Fruit fly (Drosophila melanogaster) whole organism, embryonic: ENCODE results near the gene tank.

Source experiments
- Awh ChIP-seq: fragments of 200-800 bp; sonication (Bioruptor generic); IDR thresholded peaks from 2 replicates; pipeline ENCODE4, ENCODE4 v1.3.6; 2022; ENCODE audit warnings: missing biosample characterization, missing genetic modification characterization
- B-H2 ChIP-seq: fragments of 200-800 bp; sonication (Bioruptor generic); optimal IDR thresholded peaks from 2 replicates; lab custom pipeline; 2018; ENCODE audit warnings: missing biosample characterization, mild to moderate bottlenecking, missing genetic modification characterization
- Bgb ChIP-seq: fragments of 200-800 bp; sonication (Bioruptor generic); IDR thresholded peaks from 2 replicates; pipeline ENCODE4 v1.3.6; 2022; ENCODE audit warnings: missing biosample characterization, missing genetic modification characterization; ENCODE audit not compliant: partially characterized antibody
- Blimp-1 ChIP-seq: fragments of 200-800 bp; sonication (Bioruptor generic); optimal IDR thresholded peaks from 3 replicates; lab custom pipeline; 2018; ENCODE audit warnings: missing biosample characterization, missing genetic modification characterization, mild to moderate bottlenecking, moderate library complexity, missing genetic modification reagents
- C15 ChIP-seq: fragments of 200-800 bp; sonication (Bioruptor generic); IDR thresholded peaks from 3 replicates; pipeline ENCODE4 v1.3.6; 2022; ENCODE audit warnings: missing biosample characterization, missing genetic modification characterization
- CG11504 ChIP-seq: fragments of 200-800 bp; sonication (Bioruptor generic); optimal IDR thresholded peaks from 3 replicates; lab custom pipeline; 2019; ENCODE audit warnings: missing biosample characterization, mild to moderate bottlenecking, missing genetic modification characterization, moderate library complexity
- CG12071 ChIP-seq: fragments of 200-800 bp; sonication (Bioruptor generic); optimal IDR thresholded peaks from 3 replicates; lab custom pipeline; 2018; ENCODE audit warnings: missing biosample characterization, mild to moderate bottlenecking, missing genetic modification characterization
- CG15696 ChIP-seq: fragments of 200-800 bp; sonication (Bioruptor generic); optimal IDR thresholded peaks from 2 replicates; lab custom pipeline; 2019; ENCODE audit warnings: missing biosample characterization, mild to moderate bottlenecking, missing genetic modification characterization, moderate library complexity
- CG1647 ChIP-seq: fragments of 200-800 bp; sonication (Bioruptor generic); optimal IDR thresholded peaks from 3 replicates; lab custom pipeline; 2016; ENCODE audit warnings: missing biosample characterization, missing genetic modification characterization
- CG18011 ChIP-seq: fragments of 200-800 bp; sonication (Bioruptor generic); optimal IDR thresholded peaks from 2 replicates; lab custom pipeline; 2017; ENCODE audit warnings: missing biosample characterization, missing genetic modification characterization, mild to moderate bottlenecking, moderate library complexity, missing genotype
- CG32532 ChIP-seq: fragments of 200-800 bp; sonication (Bioruptor generic); IDR thresholded peaks from 2 replicates; pipeline ENCODE4 v1.3.6; 2022; ENCODE audit warnings: missing biosample characterization, missing genetic modification characterization
- CG32772 ChIP-seq: fragments of 200-800 bp; sonication (Bioruptor generic); IDR thresholded peaks from 2 replicates; pipeline ENCODE4 v1.3.6; 2022; ENCODE audit warnings: missing biosample characterization, missing genetic modification characterization
- CG33557 ChIP-seq: fragments of 200-800 bp; sonication (Bioruptor generic); optimal IDR thresholded peaks from 2 replicates; lab custom pipeline; 2019; ENCODE audit warnings: missing biosample characterization, mild to moderate bottlenecking, missing genetic modification characterization, moderate library complexity
- CG4404 ChIP-seq: fragments of 200-800 bp; sonication (Bioruptor generic); IDR thresholded peaks from 2 replicates; pipeline ENCODE4 v1.3.6; 2022; ENCODE audit warnings: missing biosample characterization, missing genetic modification characterization
- CG4424 ChIP-seq: fragments of 200-800 bp; sonication (Bioruptor generic); optimal IDR thresholded peaks from 3 replicates; lab custom pipeline; 2016; ENCODE audit warnings: missing biosample characterization, missing genetic modification characterization
- CG5180 ChIP-seq: fragments of 200-800 bp; sonication (Bioruptor generic); optimal IDR thresholded peaks from 3 replicates; lab custom pipeline; 2017; ENCODE audit warnings: missing biosample characterization, missing genetic modification characterization, mild to moderate bottlenecking, moderate library complexity, missing genetic modification reagents
- CG5245 ChIP-seq: fragments of 200-800 bp; sonication (Bioruptor generic); optimal IDR thresholded peaks from 3 replicates; lab custom pipeline; 2016; ENCODE audit warnings: missing biosample characterization, missing genetic modification characterization
- CG6854 ChIP-seq: fragments of 200-800 bp; sonication (Bioruptor generic); optimal IDR thresholded peaks from 3 replicates; lab custom pipeline; 2017; ENCODE audit warnings: missing biosample characterization, mild to moderate bottlenecking, missing genetic modification characterization
- CG7963 ChIP-seq: fragments of 200-800 bp; sonication (Bioruptor generic); IDR thresholded peaks from 3 replicates; pipeline ENCODE4 v1.3.6; 2022; ENCODE audit warnings: missing biosample characterization, missing genetic modification characterization; ENCODE audit not compliant: partially characterized antibody
- CG8924 ChIP-seq: fragments of 200-800 bp; optimal IDR thresholded peaks from 3 replicates; lab custom pipeline; 2019; ENCODE audit warnings: missing biosample characterization, mild to moderate bottlenecking, missing genetic modification characterization, moderate library complexity
- CoRest ChIP-seq: fragments of 200-800 bp; sonication (Bioruptor generic); optimal IDR thresholded peaks from 3 replicates; lab custom pipeline; 2018; ENCODE audit warnings: missing biosample characterization, mild to moderate bottlenecking, missing genetic modification characterization, moderate library complexity
- ERR ChIP-seq: fragments of 200-800 bp; sonication (Bioruptor generic); optimal IDR thresholded peaks from 2 replicates; lab custom pipeline; 2016; ENCODE audit warnings: missing biosample characterization, missing genetic modification characterization
- Fer3 ChIP-seq: fragments of 200-800 bp; sonication (Bioruptor generic); optimal IDR thresholded peaks from 2 replicates; lab custom pipeline; 2018; ENCODE audit warnings: missing biosample characterization, mild to moderate bottlenecking, missing genetic modification characterization, moderate library complexity
- HLH4C ChIP-seq: fragments of 200-800 bp; sonication (Bioruptor generic); IDR thresholded peaks from 3 replicates; pipeline ENCODE4 v1.3.6; 2022; ENCODE audit warnings: missing biosample characterization, missing genetic modification characterization; ENCODE audit not compliant: partially characterized antibody
- HmgZ ChIP-seq: fragments of 200-800 bp; sonication (Bioruptor generic); optimal IDR thresholded peaks from 2 replicates; lab custom pipeline; 2018; ENCODE audit warnings: missing biosample characterization, mild to moderate bottlenecking, missing genetic modification characterization
- Lpt ChIP-seq: fragments of >200 bp; optimal IDR thresholded peaks from 2 replicates; lab custom pipeline; 2018; ENCODE audit warnings: missing biosample characterization, missing genetic modification characterization
- Med ChIP-seq: fragments of 200-800 bp; sonication (Bioruptor generic); peaks from one replicate; lab custom pipeline; 2016; ENCODE audit warnings: missing biosample characterization, missing genetic modification characterization, mild to moderate bottlenecking, inconsistent platforms, moderate library complexity
- Meics ChIP-seq: fragments of 200-800 bp; sonication (Bioruptor generic); optimal IDR thresholded peaks from 2 replicates; lab custom pipeline; 2017; ENCODE audit warnings: missing biosample characterization, mild to moderate bottlenecking, missing genetic modification characterization
- Oli ChIP-seq: fragments of 200-800 bp; sonication (Bioruptor generic); optimal IDR thresholded peaks from 2 replicates; lab custom pipeline; 2018; ENCODE audit warnings: missing biosample characterization, mild to moderate bottlenecking, missing genetic modification characterization, moderate library complexity
- Optix ChIP-seq: fragments of 200-800 bp; sonication (Bioruptor generic); IDR thresholded peaks from 3 replicates; pipeline ENCODE4 v1.3.6; 2022; ENCODE audit warnings: missing biosample characterization, missing genetic modification characterization
- Ssrp ChIP-seq: fragments of 200-800 bp; sonication (Bioruptor generic); optimal IDR thresholded peaks from 2 replicates; lab custom pipeline; 2018; ENCODE audit warnings: missing biosample characterization, mild to moderate bottlenecking, missing genetic modification characterization, moderate library complexity
- aop ChIP-seq: fragments of 200-800 bp; sonication (Bioruptor generic); IDR thresholded peaks from 2 replicates; pipeline ENCODE4 v1.3.6; 2022; ENCODE audit warnings: missing biosample characterization, missing genetic modification characterization
- ato ChIP-seq: fragments of 200-800 bp; sonication (Bioruptor generic); IDR thresholded peaks from 2 replicates; pipeline ENCODE4 v1.3.6; 2022; ENCODE audit warnings: missing biosample characterization, missing genetic modification characterization; ENCODE audit not compliant: partially characterized antibody
- bowl ChIP-seq: fragments of 200-800 bp; sonication (Bioruptor generic); IDR thresholded peaks from 2 replicates; pipeline ENCODE4 v1.3.6; 2022; ENCODE audit warnings: missing biosample characterization, missing genetic modification characterization
- btn ChIP-seq: fragments of 200-800 bp; sonication (Bioruptor generic); optimal IDR thresholded peaks from 2 replicates; lab custom pipeline; 2016; ENCODE audit warnings: missing biosample characterization, missing genetic modification characterization
- crp ChIP-seq, 2 experiments: fragments of 200-800 bp; sonication (Bioruptor generic); optimal IDR thresholded peaks; 2 replicates in 1 of 2; 3 replicates in 1 of 2; lab custom pipeline; 2017; ENCODE audit warnings: missing biosample characterization in 2 of 2, missing genetic modification characterization in 2 of 2, mild to moderate bottlenecking in 1 of 2, moderate library complexity in 1 of 2
- ftz-f1 ChIP-seq: fragments of 200-800 bp; sonication (Bioruptor generic); optimal IDR thresholded peaks from 2 replicates; lab custom pipeline; 2016; ENCODE audit warnings: missing biosample characterization, missing genetic modification characterization
- inv ChIP-seq: fragments of 200-800 bp; sonication (Bioruptor generic); IDR thresholded peaks from 2 replicates; pipeline ENCODE4 v1.3.6; 2022; ENCODE audit warnings: missing biosample characterization, missing genetic modification characterization; ENCODE audit not compliant: partially characterized antibody
- nau ChIP-seq: fragments of 200-800 bp; sonication (Bioruptor generic); optimal IDR thresholded peaks from 3 replicates; lab custom pipeline; 2017; ENCODE audit warnings: missing biosample characterization, mild to moderate bottlenecking, missing genetic modification characterization, missing genetic modification reagents
- p53 ChIP-seq: fragments of 200-800 bp; sonication (Bioruptor generic); optimal IDR thresholded peaks from 2 replicates; lab custom pipeline; 2016; ENCODE audit warnings: missing biosample characterization, missing genetic modification characterization
- phol ChIP-seq: fragments of 200-800 bp; sonication (Bioruptor generic); optimal IDR thresholded peaks from 3 replicates; lab custom pipeline; 2018; ENCODE audit warnings: missing biosample characterization, mild to moderate bottlenecking, missing genetic modification characterization, moderate library complexity
- pita ChIP-seq: fragments of 200-800 bp; sonication (Bioruptor generic); optimal IDR thresholded peaks from 2 replicates; lab custom pipeline; 2017; ENCODE audit warnings: missing biosample characterization, mild to moderate bottlenecking, missing genetic modification characterization
- repo ChIP-seq: fragments of 200-800 bp; sonication (Bioruptor generic); optimal IDR thresholded peaks from 2 replicates; lab custom pipeline; 2016; ENCODE audit warnings: missing biosample characterization, missing genetic modification characterization
- scrt ChIP-seq: fragments of 200-800 bp; sonication (Bioruptor generic); optimal IDR thresholded peaks from 2 replicates; lab custom pipeline; 2018; ENCODE audit warnings: missing biosample characterization, mild to moderate bottlenecking, missing genetic modification characterization, moderate library complexity
- sqz ChIP-seq: fragments of 200-800 bp; sonication (Bioruptor generic); optimal IDR thresholded peaks from 3 replicates; lab custom pipeline; 2018; ENCODE audit warnings: missing biosample characterization, mild to moderate bottlenecking, missing genetic modification characterization
- stwl ChIP-seq: fragments of 200-800 bp; sonication (Bioruptor generic); optimal IDR thresholded peaks from 3 replicates; lab custom pipeline; 2018; ENCODE audit warnings: missing biosample characterization, mild to moderate bottlenecking, missing genetic modification characterization, moderate library complexity
- vvl ChIP-seq: fragments of 200-800 bp; sonication (Bioruptor generic); IDR thresholded peaks from 2 replicates; pipeline ENCODE4 v1.3.6; 2022; ENCODE audit warnings: missing biosample characterization, missing genetic modification characterization
- wdn ChIP-seq: fragments of 200-800 bp; sonication (Bioruptor generic); IDR thresholded peaks from 2 replicates; pipeline ENCODE4 v1.3.6; 2022; ENCODE audit warnings: missing biosample characterization, missing genetic modification characterization

tank gene

dm6 chr2L:4810697-4811490, 26.9 kb downstream of the tank start (continued):
- TF ChIP-seq Oli (peak; percentile 83), CG12071 (GFP tag; lab: Kevin White, UChicago) (no peak), ERR (no peak), crp (GFP tag; optimal IDR thresholded peaks at IDR 0.05; lab: Kevin White, UChicago) (peak; percentile 14 to 72), stwl (tag; lab: Kevin White, UChicago) (no peak), CG11504 (peak; percentile 82), btn (GFP tag; lab: Kevin White, UChicago) (no peak), pita (GFP tag; lab: Kevin White, UChicago) (no peak), Lpt (GFP tag; lab: Kevin White, UChicago) (no peak), inv (GFP tag; lab: Robert Waterston, UW) (no peak), phol (tag; lab: Kevin White, UChicago) (peak; percentile 63), Bgb (no peak), CG7963 (no peak), CoRest (tag; lab: Kevin White, UChicago) (peak; percentile 87), ato (GFP tag; lab: Robert Waterston, UW) (no peak), Blimp-1 (GFP tag; lab: Kevin White, UChicago) (peak; percentile 7), B-H2 (GFP tag; lab: Kevin White, UChicago) (no peak), CG33557 (GFP tag; lab: Kevin White, UChicago) (peak; percentile 65), bowl (no peak), HmgZ (no peak), CG8924 (tag; lab: Kevin White, UChicago) (peak; percentile 84), wdn (GFP tag; lab: Robert Waterston, UW) (no peak), HLH4C (GFP tag; lab: Robert Waterston, UW) (no peak), CG5180 (GFP tag; lab: Kevin White, UChicago) (peak; percentile 20), Med (GFP tag; lab: Kevin White, UChicago) (peak; percentile 51), vvl (GFP tag; lab: Robert Waterston, UW) (peak; percentile 67), repo (GFP tag; lab: Kevin White, UChicago) (no peak), sqz (GFP tag; lab: Kevin White, UChicago) (no peak), CG1647 (GFP tag; lab: Kevin White, UChicago) (peak; percentile 32), C15 (GFP tag; lab: Robert Waterston, UW) (no peak), CG4424 (GFP tag; lab: Kevin White, UChicago) (peak; percentile 58), p53 (GFP tag; lab: Kevin White, UChicago) (no peak), nau (GFP tag; lab: Kevin White, UChicago) (no peak), aop (no peak), scrt (no peak), Ssrp (tag; lab: Kevin White, UChicago) (peak; percentile 67), CG32532 (0 out of 2 replicates have a peak, but pooled peaks have one; percentile 14), Fer3 (tag; lab: Kevin White, UChicago) (peak; percentile 23), Meics (GFP tag; lab: Kevin White, UChicago) (peak; percentile 74), Optix (GFP tag; lab: Robert Waterston, UW) (peak; percentile 12; the same call in 1 of the 3 replicates), CG6854 (GFP tag; lab: Kevin White, UChicago) (peak; percentile 24), CG4404 (GFP tag; lab: Robert Waterston, UW) (no peak), CG5245 (no peak), CG15696 (peak; percentile 64), CG32772 (0 out of 2 replicates have a peak, but pooled peaks have one; percentile 9), ftz-f1 (no peak), Awh (GFP tag; lab: Robert Waterston, UW) (no peak), CG18011 (GFP tag; lab: Kevin White, UChicago) (peak; percentile 22)
